Worm (Caenorhabditis elegans) whole organism, L1 larva: ENCODE measurements around the gene R09D1.14.

ENCODE experiments used
- C34B4.2 ChIP-seq: sonication (generic microtip); optimal IDR thresholded peaks from 2 replicates; lab custom pipeline; 2017; ENCODE audit warnings: mild to moderate bottlenecking, missing genetic modification characterization, missing compliant biosample characterization
- F16B12.6 ChIP-seq: fragments of 150-350 bp; optimal IDR thresholded peaks from 2 replicates; lab custom pipeline; 2014; ENCODE audit warnings: missing biosample characterization, missing genetic modification characterization
- Y116A8C.19 ChIP-seq: sonication (generic microtip); optimal IDR thresholded peaks from 2 replicates; lab custom pipeline; 2016; ENCODE audit warnings: missing compliant biosample characterization, missing genetic modification characterization, borderline replicate concordance
- aha-1 ChIP-seq: fragments of 150-350 bp; optimal IDR thresholded peaks from 2 replicates; lab custom pipeline; 2014; ENCODE audit warnings: missing biosample characterization, missing genetic modification characterization
- aly-2 ChIP-seq: fragments of 150-350 bp; optimal IDR thresholded peaks from 2 replicates; lab custom pipeline; 2014; ENCODE audit warnings: missing biosample characterization, missing genetic modification characterization
- blmp-1 ChIP-seq: fragments of 150-350 bp; optimal IDR thresholded peaks from 2 replicates; lab custom pipeline; 2014; ENCODE audit warnings: missing biosample characterization, missing genetic modification characterization
- ceh-88 ChIP-seq: fragments of 200-800 bp; sonication (Bioruptor generic); IDR thresholded peaks from 2 replicates; pipeline ENCODE4 v1.3.6; 2022; ENCODE audit warnings: missing genetic modification characterization, missing compliant biosample characterization
- dpl-1 ChIP-seq, 3 experiments: fragments of 150-350 bp in 2 of 3; sonication (generic microtip) in 1 of 3; optimal IDR thresholded peaks; 2 replicates each; lab custom pipeline; 2014 to 2017; ENCODE audit warnings: missing biosample characterization in 3 of 3, missing genetic modification characterization in 3 of 3, missing genetic modification reagents in 3 of 3
- efl-1 ChIP-seq, 4 experiments: fragments of 150-350 bp; optimal IDR thresholded peaks in 3 of 4; peaks in 1 of 4; 1 replicate in 1 of 4; 2 replicates in 3 of 4; lab custom pipeline; 2014; ENCODE audit warnings: missing biosample characterization in 2 of 4, missing genetic modification characterization in 2 of 4, missing genetic modification reagents in 2 of 4
- egl-13 ChIP-seq: sonication (generic microtip); optimal IDR thresholded peaks from 2 replicates; lab custom pipeline; 2016; ENCODE audit warnings: missing genotype, missing genetic modification reagents, missing genetic modification characterization, missing compliant biosample characterization
- egl-27 ChIP-seq, 2 experiments: fragments of 150-350 bp in 1 of 2; sonication (generic microtip); optimal IDR thresholded peaks; 3 replicates each; lab custom pipeline; 2017 to 2018; ENCODE audit warnings: missing biosample characterization in 2 of 2, missing genetic modification characterization in 2 of 2, missing genetic modification reagents in 2 of 2
- elt-3 ChIP-seq, 6 experiments: fragments of 150-350 bp in 1 of 6; sonication (generic microtip); optimal IDR thresholded peaks; 2 replicates each; lab custom pipeline; 2017 to 2018; ENCODE audit warnings: missing biosample characterization in 6 of 6, missing genetic modification characterization in 6 of 6, inconsistent platforms in 1 of 6
- ets-5 ChIP-seq: fragments of 200-800 bp; sonication (Bioruptor generic); IDR thresholded peaks from 2 replicates; pipeline ENCODE4 v1.3.6; 2022; ENCODE audit warnings: missing genetic modification characterization, missing compliant biosample characterization
- fkh-4 ChIP-seq: sonication (generic microtip); optimal IDR thresholded peaks from 2 replicates; lab custom pipeline; 2016; ENCODE audit warnings: missing compliant biosample characterization, missing genetic modification characterization, borderline replicate concordance
- grh-1 ChIP-seq: fragments of 200-800 bp; sonication (Bioruptor generic); IDR thresholded peaks from 2 replicates; pipeline ENCODE4 v1.3.6; 2022; ENCODE audit warnings: missing genetic modification reagents, missing genetic modification characterization, missing compliant biosample characterization
- jun-1 ChIP-seq: fragments of 150-350 bp; optimal IDR thresholded peaks from 2 replicates; lab custom pipeline; 2014; ENCODE audit warnings: missing biosample characterization, missing genetic modification reagents, missing genetic modification characterization
- lin-14 ChIP-seq: fragments of 200-800 bp; sonication (Bioruptor generic); optimal IDR thresholded peaks from 2 replicates; lab custom pipeline; 2018; ENCODE audit warnings: mild to moderate bottlenecking, missing genetic modification characterization, moderate library complexity, missing compliant biosample characterization
- lin-35 ChIP-seq, 2 experiments: fragments of 150-350 bp; optimal IDR thresholded peaks; 2 replicates each; lab custom pipeline; 2014; ENCODE audit warnings: missing biosample characterization in 2 of 2, missing genetic modification characterization in 2 of 2, missing genetic modification reagents in 2 of 2
- lsy-2 ChIP-seq, 2 experiments: fragments of 150-350 bp; optimal IDR thresholded peaks; 2 replicates each; lab custom pipeline; 2014; ENCODE audit warnings: missing biosample characterization in 2 of 2, missing genetic modification characterization in 2 of 2
- mab-9 ChIP-seq: fragments of 200-800 bp; sonication (Bioruptor generic); IDR thresholded peaks from 2 replicates; pipeline ENCODE4 v1.3.6; 2022; ENCODE audit warnings: missing genetic modification reagents, missing genetic modification characterization, missing compliant biosample characterization
- mep-1 ChIP-seq: fragments of 150-350 bp; optimal IDR thresholded peaks from 2 replicates; lab custom pipeline; 2014; ENCODE audit warnings: missing biosample characterization, missing genetic modification characterization
- nhr-19 ChIP-seq: fragments of 200-800 bp; sonication (Bioruptor generic); conservative IDR thresholded peaks from 2 replicates; pipeline ENCODE4 v1.3.6; 2022; ENCODE audit warnings: missing genetic modification characterization, missing compliant biosample characterization
- nhr-20 ChIP-seq: sonication (generic microtip); optimal IDR thresholded peaks from 2 replicates; lab custom pipeline; 2016; ENCODE audit warnings: mild to moderate bottlenecking, missing genetic modification characterization, missing compliant biosample characterization
- nhr-28 ChIP-seq: fragments of 150-350 bp; optimal IDR thresholded peaks from 2 replicates; lab custom pipeline; 2014; ENCODE audit warnings: missing biosample characterization, missing genetic modification characterization
- nhr-47 ChIP-seq: sonication (generic microtip); optimal IDR thresholded peaks from 2 replicates; lab custom pipeline; 2016; ENCODE audit warnings: mild to moderate bottlenecking, missing genetic modification characterization, moderate library complexity, missing compliant biosample characterization
- nhr-71 ChIP-seq: sonication (generic microtip); optimal IDR thresholded peaks from 2 replicates; lab custom pipeline; 2016; ENCODE audit warnings: mild to moderate bottlenecking, missing genetic modification characterization, moderate library complexity, missing compliant biosample characterization
- nhr-76 ChIP-seq: sonication (generic microtip); optimal IDR thresholded peaks from 2 replicates; lab custom pipeline; 2017; ENCODE audit warnings: missing biosample characterization, missing genetic modification characterization
- nhr-77 ChIP-seq: fragments of 150-350 bp; optimal IDR thresholded peaks from 2 replicates; lab custom pipeline; 2014; ENCODE audit warnings: missing biosample characterization, missing genetic modification characterization
- nhr-84 ChIP-seq: sonication (generic microtip); optimal IDR thresholded peaks from 2 replicates; lab custom pipeline; 2017; ENCODE audit warnings: missing biosample characterization, missing genetic modification characterization
- nhr-85 ChIP-seq: sonication (generic microtip); peaks from one replicate; lab custom pipeline; 2016; ENCODE audit warnings: missing genetic modification characterization, inconsistent platforms, missing compliant biosample characterization
- nhr-90 ChIP-seq: sonication (generic microtip); optimal IDR thresholded peaks from 2 replicates; lab custom pipeline; 2016; ENCODE audit warnings: mild to moderate bottlenecking, missing genetic modification characterization, missing compliant biosample characterization; ENCODE audit not compliant: poor library complexity
- snu-23 ChIP-seq: sonication (generic microtip); optimal IDR thresholded peaks from 2 replicates; lab custom pipeline; 2016; ENCODE audit warnings: missing genetic modification characterization, missing compliant biosample characterization
- sptf-1 ChIP-seq: fragments of 150-350 bp; optimal IDR thresholded peaks from 2 replicates; lab custom pipeline; 2014; ENCODE audit warnings: missing biosample characterization, missing genetic modification characterization
- sup-37 ChIP-seq: fragments of 200-800 bp; sonication (Bioruptor generic); optimal IDR thresholded peaks from 2 replicates; lab custom pipeline; 2018; ENCODE audit warnings: mild to moderate bottlenecking, missing genetic modification characterization, missing compliant biosample characterization
- xbp-1 ChIP-seq: sonication (generic microtip); optimal IDR thresholded peaks from 2 replicates; lab custom pipeline; 2016; ENCODE audit warnings: missing genetic modification characterization, missing compliant biosample characterization
- ztf-11 ChIP-seq, 2 experiments: sonication (generic microtip); optimal IDR thresholded peaks; 2 replicates each; lab custom pipeline; 2016 to 2017; ENCODE audit warnings: missing genetic modification characterization in 2 of 2, missing biosample characterization in 1 of 2, missing compliant biosample characterization in 1 of 2
- ztf-4 ChIP-seq: fragments of 150-350 bp; optimal IDR thresholded peaks from 2 replicates; lab custom pipeline; 2014; ENCODE audit warnings: missing biosample characterization, missing genetic modification characterization

The R09D1.14 gene

ce11 chrII:9493242-9494058 lies 34.1 kb upstream of the R09D1.14 start:
- peak; percentile 96 for TF ChIP-seq nhr-85 (tag; lab: Kevin White, UChicago)
- TF ChIP-seq nhr-20 (tag; lab: Kevin White, UChicago): peak; percentile 64
- peak; percentile 77 for TF ChIP-seq nhr-71 (tag; lab: Kevin White, UChicago)
- TF ChIP-seq lsy-2 (tag; optimal IDR thresholded peaks at IDR 0.05; lab: Kevin White, UChicago): peak in 1 of 2 experiments; percentile 58
- no peak for TF ChIP-seq C34B4.2 (tag; lab: Kevin White, UChicago)
- TF ChIP-seq ets-5 (GFP tag; lab: Robert Waterston, UW): no peak
- TF ChIP-seq grh-1: peak; percentile 36; the same call in 1 of the 2 replicates
- TF ChIP-seq mep-1 (tag; lab: Kevin White, UChicago): peak; percentile 36
- peak; percentile 58 for TF ChIP-seq lin-14 (GFP tag; lab: Kevin White, UChicago)
- peak; percentile 54 for TF ChIP-seq nhr-90 (tag; lab: Kevin White, UChicago)
- peak; percentile 34; the same call in 1 of the 2 replicates for TF ChIP-seq nhr-19 (GFP tag; lab: Robert Waterston, UW)
- TF ChIP-seq egl-13 (tag; lab: Kevin White, UChicago): no peak
- TF ChIP-seq jun-1: no peak
- TF ChIP-seq blmp-1 (tag; lab: Kevin White, UChicago): peak; percentile 38
- TF ChIP-seq mab-9 (GFP tag; lab: Robert Waterston, UW): no peak
- peak; percentile 63 for TF ChIP-seq snu-23 (GFP tag; lab: Kevin White, UChicago)
- TF ChIP-seq elt-3 (tag; optimal IDR thresholded peaks at IDR 0.05; lab: Kevin White, UChicago): peak in 2 of 6 experiments; percentile 1 to 45
- peak; percentile 24 for TF ChIP-seq nhr-47 (tag; lab: Kevin White, UChicago)
- no peak for TF ChIP-seq nhr-76 (tag; lab: Kevin White, UChicago)
- TF ChIP-seq lin-35 (GFP tag; optimal IDR thresholded peaks at IDR 0.05; lab: Kevin White, UChicago): peak in 1 of 2 experiments; percentile 7
- TF ChIP-seq, all 84 proteins: peak for 14

DNA sequence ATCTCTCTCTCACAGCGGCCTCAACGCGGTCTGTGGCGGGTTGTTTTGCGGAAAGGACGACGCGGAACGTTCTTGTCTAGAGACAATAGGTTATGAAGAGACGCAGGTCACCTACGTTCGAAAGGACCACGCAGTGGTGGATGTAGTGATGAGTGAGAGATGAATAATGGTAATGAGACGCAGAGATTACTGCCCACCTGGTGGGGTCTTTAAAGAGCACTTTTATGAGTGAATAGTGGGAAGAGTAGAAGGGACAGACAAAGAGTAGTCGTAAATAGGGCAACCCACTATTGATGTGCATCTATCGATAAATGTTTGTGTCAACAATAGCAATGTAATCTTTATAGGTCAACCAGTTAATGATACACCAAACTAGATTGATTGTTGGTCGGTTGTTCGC lies 31.7 kb upstream of the R09D1.14 start:
- TF ChIP-seq xbp-1 (tag; lab: Kevin White, UChicago): no peak
- no peak for TF ChIP-seq nhr-90 (tag; lab: Kevin White, UChicago)
- no peak for TF ChIP-seq efl-1 (optimal IDR thresholded peaks at IDR 0.05; lab: Kevin White, UChicago)
- TF ChIP-seq efl-1 (GFP tag; optimal IDR thresholded peaks at IDR 0.05 in 1 of 2; lab: Kevin White, UChicago): no peak

DNA sequence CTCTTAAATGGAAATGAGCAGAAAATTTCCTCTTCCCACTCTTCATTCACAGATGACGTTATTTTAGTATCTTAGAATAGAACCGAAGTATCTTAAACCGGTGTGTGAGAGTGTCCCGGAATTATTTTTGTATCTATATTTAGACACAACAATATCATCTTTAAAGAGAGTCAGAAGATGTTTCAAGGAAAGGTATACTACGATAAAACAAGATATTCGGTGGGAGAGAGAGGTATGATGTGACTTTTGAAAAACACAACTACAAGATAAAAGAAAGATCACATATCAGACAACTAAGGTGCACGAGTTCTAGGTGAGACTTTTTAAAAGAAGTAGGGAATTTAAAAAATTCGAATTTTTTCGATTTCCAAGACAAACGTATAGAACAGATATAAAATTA lies 31.2 kb upstream of the R09D1.14 start:
- TF ChIP-seq nhr-20 (tag; lab: Kevin White, UChicago) (peak; percentile 61), C34B4.2 (tag; lab: Kevin White, UChicago) (no peak), aly-2 (no peak), F16B12.6 (tag; lab: Kevin White, UChicago) (no peak), lsy-2 (tag; optimal IDR thresholded peaks at IDR 0.05; lab: Kevin White, UChicago) (peak in 1 of 2 experiments; percentile 24), ztf-4 (tag; lab: Kevin White, UChicago) (no peak), ztf-11 (tag; optimal IDR thresholded peaks at IDR 0.05; lab: Kevin White, UChicago) (no peak), aha-1 (tag; lab: Kevin White, UChicago) (no peak), fkh-4 (no peak), Y116A8C.19 (tag; lab: Kevin White, UChicago) (no peak), nhr-47 (tag; lab: Kevin White, UChicago) (no peak), sptf-1 (no peak), lin-14 (GFP tag; lab: Kevin White, UChicago) (peak; percentile 39), nhr-85 (tag; lab: Kevin White, UChicago) (peak; percentile 84), sup-37 (GFP tag; lab: Kevin White, UChicago) (no peak), nhr-84 (no peak), nhr-77 (tag; lab: Kevin White, UChicago) (no peak), nhr-71 (tag; lab: Kevin White, UChicago) (peak; percentile 54), egl-27 (tag; optimal IDR thresholded peaks at IDR 0.05; lab: Kevin White, UChicago) (no peak), nhr-19 (GFP tag; lab: Robert Waterston, UW) (peak; percentile 21; the same call in 1 of the 2 replicates), elt-3 (tag; optimal IDR thresholded peaks at IDR 0.05; lab: Kevin White, UChicago) (no peak), ceh-88 (GFP tag; lab: Robert Waterston, UW) (no peak), nhr-28 (tag; lab: Kevin White, UChicago) (no peak), dpl-1 (GFP tag; optimal IDR thresholded peaks at IDR 0.05; lab: Kevin White, UChicago) (no peak)
